Worm (Caenorhabditis elegans) whole organism, L3 larva: ENCODE measurements around the gene B0336.12.

Experiments
- ama-1 ChIP-seq: fragments of 150-350 bp; optimal IDR thresholded peaks from 2 replicates; lab custom pipeline; 2018
- ceh-28 ChIP-seq: fragments of 150-350 bp; optimal IDR thresholded peaks from 2 replicates; lab custom pipeline; 2014; ENCODE audit warnings: missing biosample characterization, missing genetic modification reagents, missing genetic modification characterization
- ceh-9 ChIP-seq: sonication (generic microtip); optimal IDR thresholded peaks from 2 replicates; lab custom pipeline; 2018; ENCODE audit warnings: missing biosample characterization, missing genetic modification characterization
- elt-2 ChIP-seq: sonication (generic microtip); optimal IDR thresholded peaks from 2 replicates; lab custom pipeline; 2016; ENCODE audit warnings: missing genetic modification reagents, mild to moderate bottlenecking, missing genetic modification characterization, missing compliant biosample characterization
- lin-15B ChIP-seq: fragments of 150-350 bp; optimal IDR thresholded peaks from 2 replicates; lab custom pipeline; 2014; ENCODE audit warnings: missing biosample characterization, missing genetic modification characterization
- lin-39 ChIP-seq: fragments of 150-350 bp; optimal IDR thresholded peaks from 2 replicates; lab custom pipeline; 2018; ENCODE audit warnings: missing biosample characterization, missing genetic modification reagents, missing genetic modification characterization
- nfya-1 ChIP-seq: sonication (generic microtip); optimal IDR thresholded peaks from 2 replicates; lab custom pipeline; 2017; ENCODE audit warnings: missing genetic modification characterization, mild to moderate bottlenecking, missing compliant biosample characterization, antibody characterized with exemption, moderate library complexity; ENCODE audit not compliant: insufficient read depth
- nhr-28 ChIP-seq: fragments of 150-350 bp; optimal IDR thresholded peaks from 2 replicates; lab custom pipeline; 2014; ENCODE audit warnings: missing biosample characterization, missing genetic modification characterization
- nhr-77 ChIP-seq: fragments of 150-350 bp; optimal IDR thresholded peaks from 2 replicates; lab custom pipeline; 2014; ENCODE audit warnings: missing biosample characterization, missing genetic modification characterization
- pqm-1 ChIP-seq: fragments of 150-350 bp; optimal IDR thresholded peaks from 2 replicates; lab custom pipeline; 2017; ENCODE audit warnings: missing biosample characterization, missing genetic modification characterization, inconsistent platforms
- tbx-2 ChIP-seq: sonication (generic microtip); optimal IDR thresholded peaks from 2 replicates; lab custom pipeline; 2016; ENCODE audit warnings: mild to moderate bottlenecking, missing genetic modification characterization, missing compliant biosample characterization
- unc-39 ChIP-seq: sonication (generic microtip); optimal IDR thresholded peaks from 4 replicates; lab custom pipeline; 2017; ENCODE audit warnings: missing biosample characterization, missing genetic modification characterization
- ztf-11 ChIP-seq: fragments of 150-350 bp; optimal IDR thresholded peaks from 2 replicates; lab custom pipeline; 2014; ENCODE audit warnings: missing biosample characterization, missing genetic modification characterization
- ztf-4 ChIP-seq: fragments of 150-350 bp; optimal IDR thresholded peaks from 2 replicates; lab custom pipeline; 2014; ENCODE audit warnings: missing biosample characterization, missing genetic modification characterization

DNA sequence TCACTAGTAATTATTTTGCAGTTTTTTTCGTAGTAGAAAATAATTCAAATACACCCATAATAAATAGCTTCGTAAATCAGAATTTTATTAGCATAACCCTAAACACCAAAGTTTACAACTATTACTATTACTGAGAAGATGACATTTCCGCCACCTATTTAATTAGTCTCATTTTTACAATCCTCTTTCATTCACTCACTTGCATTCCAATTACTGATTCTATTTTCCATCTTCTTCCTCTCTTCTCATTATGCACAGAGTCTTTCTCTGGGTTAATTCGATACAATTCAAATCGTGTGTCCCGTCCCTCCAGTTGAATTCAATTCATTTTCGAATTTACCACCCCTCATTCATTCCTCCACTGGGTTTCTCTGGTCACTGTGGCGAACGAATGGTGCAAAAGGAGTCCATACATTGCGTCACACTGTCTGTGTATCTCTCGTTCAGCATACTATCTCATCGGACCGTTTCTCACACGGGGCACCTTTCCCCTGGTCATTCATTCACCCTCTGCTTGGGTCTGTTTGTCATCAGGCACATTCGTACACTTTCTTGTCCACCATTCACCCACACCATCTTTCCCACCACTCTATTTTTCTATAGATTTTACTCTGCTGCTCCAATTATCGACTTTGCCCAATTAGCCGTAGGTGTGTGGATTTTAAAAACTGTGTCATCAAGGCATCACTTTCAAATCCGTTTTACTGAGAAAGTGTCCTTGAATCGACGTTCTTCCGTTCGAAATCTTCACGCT is 10.5 kb upstream of the B0336.12 start:
- TF ChIP-seq pqm-1 (tag; lab: Kevin White, UChicago) (no peak), unc-39 (tag; lab: Kevin White, UChicago) (no peak), nhr-28 (tag; lab: Kevin White, UChicago) (no peak), ceh-28 (no peak), ama-1 (lab: Kevin White, UChicago) (no peak), tbx-2 (tag; lab: Kevin White, UChicago) (no peak), lin-15B (tag; lab: Kevin White, UChicago) (no peak), ztf-11 (no peak), elt-2 (tag; lab: Kevin White, UChicago) (no peak), ceh-9 (no peak), ztf-4 (tag; lab: Kevin White, UChicago) (no peak), nhr-77 (tag; lab: Kevin White, UChicago) (no peak), lin-39 (tag; lab: Kevin White, UChicago) (no peak), nfya-1 (tag; lab: Kevin White, UChicago) (no peak)
